Worm (Caenorhabditis elegans) whole organism, L3 larva: Measurements from ENCODE around the gene srh-211.

Experiments used
- R02D3.7 ChIP-seq: fragments of 150-350 bp; optimal IDR thresholded peaks from 2 replicates; lab custom pipeline; 2014; ENCODE audit warnings: missing biosample characterization, missing genetic modification characterization
- aly-2 ChIP-seq: fragments of 150-350 bp; optimal IDR thresholded peaks from 2 replicates; lab custom pipeline; 2014; ENCODE audit warnings: missing biosample characterization, missing genetic modification characterization
- ama-1 ChIP-seq: fragments of 150-350 bp; optimal IDR thresholded peaks from 2 replicates; lab custom pipeline; 2018
- ceh-28 ChIP-seq: fragments of 150-350 bp; optimal IDR thresholded peaks from 2 replicates; lab custom pipeline; 2014; ENCODE audit warnings: missing biosample characterization, missing genetic modification reagents, missing genetic modification characterization
- ceh-9 ChIP-seq: sonication (generic microtip); optimal IDR thresholded peaks from 2 replicates; lab custom pipeline; 2018; ENCODE audit warnings: missing biosample characterization, missing genetic modification characterization
- daf-12 ChIP-seq: fragments of 150-350 bp; optimal IDR thresholded peaks from 2 replicates; lab custom pipeline; 2014; ENCODE audit warnings: missing biosample characterization, missing genetic modification reagents, missing genetic modification characterization
- elt-2 ChIP-seq: sonication (generic microtip); optimal IDR thresholded peaks from 2 replicates; lab custom pipeline; 2016; ENCODE audit warnings: missing genetic modification reagents, mild to moderate bottlenecking, missing genetic modification characterization, missing compliant biosample characterization
- eor-1 ChIP-seq, 2 experiments: fragments of 150-350 bp; optimal IDR thresholded peaks; 2 replicates each; lab custom pipeline; 2014 to 2018; ENCODE audit warnings: missing biosample characterization in 2 of 2, missing genetic modification characterization in 2 of 2
- fkh-10 ChIP-seq: sonication (generic microtip); optimal IDR thresholded peaks from 2 replicates; lab custom pipeline; 2017; ENCODE audit warnings: missing biosample characterization, missing genetic modification reagents, missing genetic modification characterization
- fkh-2 ChIP-seq: fragments of 150-350 bp; optimal IDR thresholded peaks from 2 replicates; lab custom pipeline; 2014; ENCODE audit warnings: missing biosample characterization, missing genetic modification reagents, missing genetic modification characterization
- fos-1 ChIP-seq: fragments of 150-350 bp; optimal IDR thresholded peaks from 2 replicates; lab custom pipeline; 2014; ENCODE audit warnings: missing biosample characterization, missing genetic modification characterization
- hmg-11 ChIP-seq: sonication (generic microtip); optimal IDR thresholded peaks from 2 replicates; lab custom pipeline; 2016; ENCODE audit warnings: missing genetic modification characterization, missing compliant biosample characterization
- lin-15B ChIP-seq: fragments of 150-350 bp; optimal IDR thresholded peaks from 2 replicates; lab custom pipeline; 2014; ENCODE audit warnings: missing biosample characterization, missing genetic modification characterization
- lin-39 ChIP-seq: fragments of 150-350 bp; optimal IDR thresholded peaks from 2 replicates; lab custom pipeline; 2018; ENCODE audit warnings: missing biosample characterization, missing genetic modification reagents, missing genetic modification characterization
- mdl-1 ChIP-seq: fragments of 150-350 bp; optimal IDR thresholded peaks from 2 replicates; lab custom pipeline; 2014; ENCODE audit warnings: missing biosample characterization, missing genetic modification characterization
- nfya-1 ChIP-seq: sonication (generic microtip); optimal IDR thresholded peaks from 2 replicates; lab custom pipeline; 2017; ENCODE audit warnings: missing genetic modification characterization, mild to moderate bottlenecking, missing compliant biosample characterization, antibody characterized with exemption, moderate library complexity; ENCODE audit not compliant: insufficient read depth
- nhr-12 ChIP-seq: fragments of 150-350 bp; optimal IDR thresholded peaks from 2 replicates; lab custom pipeline; 2014; ENCODE audit warnings: missing biosample characterization, missing genetic modification characterization
- nhr-23 ChIP-seq: fragments of 150-350 bp; optimal IDR thresholded peaks from 2 replicates; lab custom pipeline; 2014; ENCODE audit warnings: missing biosample characterization, missing genetic modification reagents, missing genetic modification characterization
- nhr-237 ChIP-seq: fragments of 150-350 bp; optimal IDR thresholded peaks from 2 replicates; lab custom pipeline; 2014; ENCODE audit warnings: missing biosample characterization, missing genetic modification characterization
- nhr-25 ChIP-seq: sonication (generic microtip); optimal IDR thresholded peaks from 2 replicates; lab custom pipeline; 2017; ENCODE audit warnings: missing biosample characterization, missing genetic modification characterization
- nhr-28 ChIP-seq: fragments of 150-350 bp; optimal IDR thresholded peaks from 2 replicates; lab custom pipeline; 2014; ENCODE audit warnings: missing biosample characterization, missing genetic modification characterization
- nhr-43 ChIP-seq: sonication (generic microtip); optimal IDR thresholded peaks from 2 replicates; lab custom pipeline; 2016; ENCODE audit warnings: mild to moderate bottlenecking, missing genetic modification characterization, missing compliant biosample characterization; ENCODE audit not compliant: poor library complexity, severe bottlenecking
- nhr-67 ChIP-seq: fragments of 150-350 bp; optimal IDR thresholded peaks from 2 replicates; lab custom pipeline; 2014; ENCODE audit warnings: missing biosample characterization, missing genetic modification characterization
- nhr-76 ChIP-seq: fragments of 150-350 bp; sonication (generic microtip); optimal IDR thresholded peaks from 5 replicates; lab custom pipeline; 2014; ENCODE audit warnings: missing biosample characterization, missing genetic modification characterization
- nhr-77 ChIP-seq: fragments of 150-350 bp; optimal IDR thresholded peaks from 2 replicates; lab custom pipeline; 2014; ENCODE audit warnings: missing biosample characterization, missing genetic modification characterization
- pha-4 ChIP-seq: fragments of 150-350 bp; optimal IDR thresholded peaks from 2 replicates; lab custom pipeline; 2014; ENCODE audit warnings: missing biosample characterization, missing genetic modification reagents, missing genetic modification characterization
- pqm-1 ChIP-seq: fragments of 150-350 bp; optimal IDR thresholded peaks from 2 replicates; lab custom pipeline; 2017; ENCODE audit warnings: missing biosample characterization, missing genetic modification characterization, inconsistent platforms
- sea-2 ChIP-seq: fragments of 150-350 bp; sonication (generic microtip); optimal IDR thresholded peaks from 4 replicates; lab custom pipeline; 2014; ENCODE audit warnings: missing biosample characterization, missing genetic modification reagents, missing genetic modification characterization
- skn-1 ChIP-seq: fragments of 150-350 bp; optimal IDR thresholded peaks from 2 replicates; lab custom pipeline; 2014; ENCODE audit warnings: missing biosample characterization, missing genetic modification characterization
- snpc-4 ChIP-seq: fragments of 150-350 bp; optimal IDR thresholded peaks from 2 replicates; lab custom pipeline; 2014; ENCODE audit warnings: missing biosample characterization, missing genetic modification characterization
- tbx-2 ChIP-seq: sonication (generic microtip); optimal IDR thresholded peaks from 2 replicates; lab custom pipeline; 2016; ENCODE audit warnings: mild to moderate bottlenecking, missing genetic modification characterization, missing compliant biosample characterization
- unc-62 ChIP-seq: fragments of 150-350 bp; sonication (generic microtip); optimal IDR thresholded peaks from 4 replicates; lab custom pipeline; 2014; ENCODE audit warnings: missing biosample characterization, missing genetic modification reagents, missing genetic modification characterization
- zag-1 ChIP-seq: fragments of 150-350 bp; optimal IDR thresholded peaks from 2 replicates; lab custom pipeline; 2014; ENCODE audit warnings: missing biosample characterization, missing genetic modification characterization
- ztf-11 ChIP-seq: fragments of 150-350 bp; optimal IDR thresholded peaks from 2 replicates; lab custom pipeline; 2014; ENCODE audit warnings: missing biosample characterization, missing genetic modification characterization
- ztf-4 ChIP-seq: fragments of 150-350 bp; optimal IDR thresholded peaks from 2 replicates; lab custom pipeline; 2014; ENCODE audit warnings: missing biosample characterization, missing genetic modification characterization

Gene srh-211

ce11 chrV:4038110-4038509, 43.1 kb downstream of the srh-211 start, which contains the start of gene C49G7.12:
TSS of gene C49G7.12 (plus strand) at chrV:4038410.
- TF ChIP-seq zag-1 (tag; lab: Kevin White, UChicago) (no peak), unc-62 (GFP tag; lab: Kevin White, UChicago) (no peak), pha-4 (tag; lab: Kevin White, UChicago) (no peak), ztf-4 (no peak)
- TF ChIP-seq, all 47 proteins: peak for 0

ce11 chrV:4035811-4036210, 45.4 kb downstream of the srh-211 start, which contains the start of gene C49G7.13:
TSS of gene C49G7.13 (plus strand) at chrV:4036111.
- TF ChIP-seq nhr-67 (no peak), lin-39 (tag; lab: Kevin White, UChicago) (no peak), nhr-25 (tag; lab: Kevin White, UChicago) (no peak), nhr-23 (tag; lab: Kevin White, UChicago) (no peak), hmg-11 (tag; lab: Kevin White, UChicago) (no peak)

ce11 chrV:4034303-4034702, 46.9 kb downstream of the srh-211 start, which contains the start of gene C49G7.7:
TSS of gene C49G7.7 (plus strand) at chrV:4034476.
- TF ChIP-seq nhr-77 (tag; lab: Kevin White, UChicago) (no peak), eor-1 (tag; optimal IDR thresholded peaks at IDR 0.05; lab: Kevin White, UChicago) (no peak), pqm-1 (tag; lab: Kevin White, UChicago) (no peak), skn-1 (tag; lab: Kevin White, UChicago) (no peak), ztf-4 (no peak), ceh-28 (tag; lab: Kevin White, UChicago) (no peak), tbx-2 (tag; lab: Kevin White, UChicago) (no peak), aly-2 (tag; lab: Kevin White, UChicago) (no peak), nhr-67 (no peak), snpc-4 (tag; lab: Kevin White, UChicago) (no peak), fkh-10 (GFP tag; lab: Kevin White, UChicago) (no peak), unc-62 (GFP tag; lab: Kevin White, UChicago) (no peak), pha-4 (tag; lab: Kevin White, UChicago) (no peak), sea-2 (GFP tag; lab: Kevin White, UChicago) (no peak), R02D3.7 (no peak), ztf-11 (tag; lab: Kevin White, UChicago) (no peak), nhr-76 (tag; lab: Kevin White, UChicago) (no peak), mdl-1 (no peak)

- TF ChIP-seq snpc-4 (tag; lab: Kevin White, UChicago) (no peak), sea-2 (GFP tag; lab: Kevin White, UChicago) (no peak), nhr-12 (tag; lab: Kevin White, UChicago) (no peak), nhr-237 (tag; lab: Kevin White, UChicago) (no peak), nhr-43 (no peak), lin-15B (tag; lab: Kevin White, UChicago) (no peak), nhr-67 (no peak), nhr-28 (tag; lab: Kevin White, UChicago) (no peak), unc-62 (GFP tag; lab: Kevin White, UChicago) (no peak), ceh-9 (no peak), nhr-23 (tag; lab: Kevin White, UChicago) (no peak), ztf-11 (tag; lab: Kevin White, UChicago) (no peak), pqm-1 (tag; lab: Kevin White, UChicago) (no peak), nhr-25 (tag; lab: Kevin White, UChicago) (no peak), daf-12 (no peak), skn-1 (tag; lab: Kevin White, UChicago) (no peak), lin-39 (tag; lab: Kevin White, UChicago) (no peak)
- TF ChIP-seq, all 47 proteins: peak for 0
These were observed 49.9 kb downstream of the srh-211 start, which contains the start of gene cyp-35A4 for ce11 chrV:4031319-4031718. TSS of gene cyp-35A4 (plus strand) at chrV:4031619.

- TF ChIP-seq ama-1 (no peak), fkh-2 (tag; lab: Kevin White, UChicago) (no peak), ztf-4 (no peak), lin-39 (tag; lab: Kevin White, UChicago) (no peak), fos-1 (no peak), nfya-1 (tag; lab: Kevin White, UChicago) (peak; percentile 87), elt-2 (tag; lab: Kevin White, UChicago) (peak; percentile 30)
These were observed 51.6 kb downstream of the srh-211 start for ce11 chrV:4029627-4030026.
